Fruit fly (Drosophila melanogaster): ENCODE results near the gene CIA30.

DNA sequence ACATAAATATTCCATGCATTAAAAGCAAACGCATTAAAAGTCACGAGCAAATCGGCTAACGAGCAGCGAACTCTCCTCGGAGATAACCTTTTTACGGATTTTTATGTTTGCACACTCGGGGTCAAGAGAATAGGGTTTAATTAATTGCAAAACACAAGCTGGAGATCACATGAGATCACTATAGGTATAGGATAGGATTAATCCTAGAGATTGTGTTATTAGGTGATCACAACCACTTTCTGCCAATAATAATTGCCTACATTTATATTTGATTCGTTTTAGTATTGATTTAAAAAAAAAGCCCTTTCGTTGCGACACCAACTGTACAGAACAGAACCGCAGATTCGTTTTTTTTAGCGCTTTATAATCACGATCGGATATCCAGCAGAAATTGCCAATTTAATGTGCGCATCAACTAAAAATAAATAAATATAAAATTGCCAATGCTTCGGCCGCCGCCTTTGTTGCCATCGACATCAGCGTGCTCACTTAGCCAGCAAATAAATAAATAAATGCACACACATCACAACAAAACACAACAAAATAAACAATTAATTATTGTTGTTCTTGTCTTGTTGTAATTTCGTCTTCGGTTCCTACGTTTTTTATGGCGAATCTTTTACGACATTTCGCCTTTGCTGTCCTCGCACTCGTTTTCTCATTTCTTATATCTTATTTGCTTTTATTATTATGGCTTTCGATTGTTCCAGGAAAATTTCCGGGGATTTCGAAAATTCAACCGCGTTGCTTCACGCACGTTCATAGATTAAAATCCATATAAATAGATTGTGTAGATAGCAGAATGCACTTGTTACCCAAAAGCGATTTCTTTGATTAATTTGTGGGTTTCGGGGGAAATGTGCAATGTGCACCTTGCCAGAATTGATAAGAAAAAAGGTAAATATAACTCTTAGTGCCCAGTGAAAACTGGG, 39.3 kb downstream of the CIA30 start:
- TF ChIP-seq insv (optimal IDR thresholded peaks at IDR 0.05) (no peak), psq (optimal IDR thresholded peaks at IDR 0.05) (no peak), Myc (optimal IDR thresholded peaks at IDR 0.05) (no peak), Sin3A (optimal IDR thresholded peaks at IDR 0.05) (no peak)

Measured in Kc167 (cell line).